Worm (Caenorhabditis elegans): ENCODE measurements around the gene srv-21.

srv-21 gene

DNA sequence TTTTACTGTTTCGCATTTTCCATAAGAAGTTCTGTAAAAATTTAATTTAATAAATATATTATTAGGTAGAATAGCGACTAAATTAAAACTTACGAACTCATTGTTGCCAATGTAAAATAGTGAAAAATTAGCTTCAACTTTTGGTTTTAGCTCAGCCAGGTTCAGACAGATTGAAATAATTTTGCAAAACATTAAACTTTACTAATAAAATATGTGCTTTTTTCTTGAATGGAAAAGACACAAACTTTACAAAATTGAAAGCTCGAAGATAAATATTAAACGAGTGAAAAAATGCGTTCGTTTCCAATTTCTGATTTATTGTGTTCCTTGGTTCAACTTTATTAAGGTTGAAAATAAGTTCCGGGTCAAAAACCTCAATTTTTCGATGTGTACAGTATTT is 2.7 kb upstream of the srv-21 start, which contains the start of gene srv-22:
Gene srv-22, minus strand, starts transcription at position 101 of the 400 bp plus-strand sequence.
- TF ChIP-seq fos-1 (tag; optimal IDR thresholded peaks at IDR 0.05) (no peak), R02D3.7 (tag; optimal IDR thresholded peaks at IDR 0.05) (no peak), sdz-12 (GFP tag; optimal IDR thresholded peaks at IDR 0.05) (no peak), dmd-9 (GFP tag; IDR thresholded peaks at IDR 0.05) (no peak), F10B5.3 (tag; optimal IDR thresholded peaks at IDR 0.05) (no peak), dve-1 (tag; optimal IDR thresholded peaks at IDR 0.05; ENCODE audit: insufficient read depth) (no peak), F44E2.7 (GFP tag; IDR thresholded peaks at IDR 0.05) (no peak), nhr-111 (GFP tag; optimal IDR thresholded peaks at IDR 0.05) (no peak), lim-7 (GFP tag; IDR thresholded peaks at IDR 0.05) (no peak), T26A8.4 (GFP tag; IDR thresholded peaks at IDR 0.05) (no peak), ceh-20 (GFP tag; IDR thresholded peaks at IDR 0.05) (no peak), dmd-6 (GFP tag; IDR thresholded peaks at IDR 0.05) (no peak), daf-12 (tag; optimal IDR thresholded peaks at IDR 0.05) (no peak), zip-11 (GFP tag; IDR thresholded peaks at IDR 0.05) (no peak), nhr-6 (tag; optimal IDR thresholded peaks at IDR 0.05) (no peak), nhr-28 (tag; optimal IDR thresholded peaks at IDR 0.05) (no peak), lin-1 (GFP tag; IDR thresholded peaks at IDR 0.05) (no peak)

ce11 chrIV:5873825-5874224 is 3.3 kb downstream of the srv-21 start, which contains the start of gene srv-19:
TSS of gene srv-19 (minus strand) at chrIV:5873925.
- TF ChIP-seq R02D3.7 (tag; optimal IDR thresholded peaks at IDR 0.05) = no peak
- no peak for TF ChIP-seq Y48G9A.11 (GFP tag; IDR thresholded peaks at IDR 0.05)
- TF ChIP-seq nhr-41 (GFP tag; IDR thresholded peaks at IDR 0.05) = no peak
- TF ChIP-seq ama-1 (optimal IDR thresholded peaks at IDR 0.05) = no peak
- no peak for TF ChIP-seq lin-15B (tag; optimal IDR thresholded peaks at IDR 0.05)
- TF ChIP-seq zfp-2 (tag; optimal IDR thresholded peaks at IDR 0.05) = no peak
- no peak for TF ChIP-seq sdz-12 (GFP tag; optimal IDR thresholded peaks at IDR 0.05)
- no peak for TF ChIP-seq hlh-11 (tag; optimal IDR thresholded peaks at IDR 0.05)
- no peak for TF ChIP-seq nhr-6 (tag; optimal IDR thresholded peaks at IDR 0.05)

- TF ChIP-seq ceh-82 (tag; optimal IDR thresholded peaks at IDR 0.05) = no peak
- TF ChIP-seq lin-29 (GFP tag; IDR thresholded peaks at IDR 0.05) = no peak
- TF ChIP-seq skn-1 (tag; optimal IDR thresholded peaks at IDR 0.05) = no peak
- no peak for TF ChIP-seq aha-1 (tag)
- no peak for TF ChIP-seq mdt-29 (GFP tag; IDR thresholded peaks at IDR 0.05)
These were observed 7.1 kb downstream of the srv-21 start, which contains the start of gene srv-17 for ce11 chrIV:5870072-5870471. TSS of gene srv-17 (minus strand) at chrIV:5870172.

DNA sequence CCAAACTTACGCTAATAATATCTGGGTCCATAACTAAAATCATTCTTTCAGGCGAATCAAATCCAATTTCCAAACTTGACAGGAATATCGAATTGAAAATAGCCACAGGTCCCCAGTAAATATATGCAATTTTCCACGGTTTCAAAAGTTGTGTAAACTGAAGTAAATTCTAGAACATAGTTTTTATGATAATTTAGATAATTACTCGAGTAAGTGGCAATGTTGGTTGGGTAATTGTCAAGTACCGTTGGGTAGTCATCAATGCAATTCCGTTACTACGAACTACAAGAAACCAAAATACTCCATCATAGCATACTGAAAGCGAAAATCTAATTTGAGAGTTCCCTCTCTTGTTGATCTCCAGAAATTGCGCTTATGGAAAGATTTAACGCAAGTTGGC is 7.8 kb downstream of the srv-21 start:
- TF ChIP-seq unc-62 (GFP tag; optimal IDR thresholded peaks at IDR 0.05 in 1 of 2) (peak in 1 of 2 experiments; percentile 53), unc-62 (tag; optimal IDR thresholded peaks at IDR 0.05) (no peak), vab-7 (GFP tag; IDR thresholded peaks at IDR 0.05) (no peak)

- TF ChIP-seq attf-4 (tag; optimal IDR thresholded peaks at IDR 0.05) (no peak), aha-1 (tag) (peak; percentile 25)
These were observed 10.0 kb downstream of the srv-21 start, which contains the start of gene C06E7.88 for ce11 chrIV:5867189-5867588. TSS of gene C06E7.88 (minus strand) at chrIV:5867289.

DNA sequence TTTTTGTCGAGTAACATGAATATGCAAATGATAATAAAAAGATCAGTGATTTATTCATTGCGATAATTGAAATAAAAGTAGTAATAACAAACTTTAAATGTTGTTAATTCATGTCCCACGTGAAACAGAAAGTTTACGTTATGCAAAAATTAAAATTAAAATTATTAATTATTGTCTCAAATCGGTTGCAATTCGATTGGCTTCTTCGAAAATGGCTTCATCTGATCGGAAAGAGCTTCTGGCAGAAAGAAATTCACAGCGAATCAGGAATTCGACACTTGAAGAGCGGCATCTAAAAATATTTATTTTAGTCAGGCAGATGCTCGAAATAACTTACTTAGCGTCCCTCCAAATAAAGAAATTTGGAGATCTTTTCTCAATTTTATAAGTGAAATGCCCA is 11.3 kb downstream of the srv-21 start, which contains the start of gene spe-27:
Gene spe-27, minus strand, starts transcription at position 101 of the 400 bp plus-strand sequence.
- TF ChIP-seq Y105C5A.15 (GFP tag; IDR thresholded peaks at IDR 0.05) (no peak), R02D3.7 (tag; optimal IDR thresholded peaks at IDR 0.05) (no peak), spr-1 (tag; optimal IDR thresholded peaks at IDR 0.05) (no peak), snpc-1.2 (GFP tag; IDR thresholded peaks at IDR 0.05) (no peak), lin-1 (GFP tag; IDR thresholded peaks at IDR 0.05) (no peak), ctbp-1 (GFP tag; IDR thresholded peaks at IDR 0.05) (no peak), ZK546.5 (tag; optimal IDR thresholded peaks at IDR 0.05) (no peak), nhr-28 (tag; optimal IDR thresholded peaks at IDR 0.05) (no peak), ztf-7 (tag; optimal IDR thresholded peaks at IDR 0.05) (no peak), zip-11 (GFP tag; IDR thresholded peaks at IDR 0.05) (no peak), aly-2 (tag; optimal IDR thresholded peaks at IDR 0.05) (no peak)
